Worm (Caenorhabditis elegans) whole organism, L4 larva: ENCODE results near the gene hot-9.

Source experiments
- ama-1 ChIP-seq: fragments of 150-350 bp; optimal IDR thresholded peaks from 2 replicates; lab custom pipeline; 2014; ENCODE audit warnings: inconsistent platforms, mixed read lengths
- nhr-111 ChIP-seq: fragments of 200-800 bp; sonication (Bioruptor generic); optimal IDR thresholded peaks from 2 replicates; lab custom pipeline; 2018; ENCODE audit warnings: mild to moderate bottlenecking, missing genetic modification characterization, missing compliant biosample characterization
- zag-1 ChIP-seq: fragments of 150-350 bp; optimal IDR thresholded peaks from 2 replicates; lab custom pipeline; 2014; ENCODE audit warnings: missing biosample characterization, missing genetic modification characterization
- zip-11 ChIP-seq: fragments of 200-800 bp; sonication (Bioruptor generic); IDR thresholded peaks from 2 replicates; pipeline ENCODE4 v1.3.6; 2022; ENCODE audit warnings: missing genetic modification characterization, missing compliant biosample characterization
- ztf-11 ChIP-seq: fragments of 150-350 bp; optimal IDR thresholded peaks from 2 replicates; lab custom pipeline; 2014; ENCODE audit warnings: missing biosample characterization, missing genetic modification characterization

ce11 chrIV:5045389-5045788 is at the start of gene hot-9:
- TF ChIP-seq zag-1 (tag; lab: Kevin White, UChicago) (no peak), ama-1 (no peak), ztf-11 (no peak), zip-11 (GFP tag; lab: Robert Waterston, UW) (no peak), nhr-111 (GFP tag; lab: Kevin White, UChicago) (no peak)
